In the genomic region with DNA sequence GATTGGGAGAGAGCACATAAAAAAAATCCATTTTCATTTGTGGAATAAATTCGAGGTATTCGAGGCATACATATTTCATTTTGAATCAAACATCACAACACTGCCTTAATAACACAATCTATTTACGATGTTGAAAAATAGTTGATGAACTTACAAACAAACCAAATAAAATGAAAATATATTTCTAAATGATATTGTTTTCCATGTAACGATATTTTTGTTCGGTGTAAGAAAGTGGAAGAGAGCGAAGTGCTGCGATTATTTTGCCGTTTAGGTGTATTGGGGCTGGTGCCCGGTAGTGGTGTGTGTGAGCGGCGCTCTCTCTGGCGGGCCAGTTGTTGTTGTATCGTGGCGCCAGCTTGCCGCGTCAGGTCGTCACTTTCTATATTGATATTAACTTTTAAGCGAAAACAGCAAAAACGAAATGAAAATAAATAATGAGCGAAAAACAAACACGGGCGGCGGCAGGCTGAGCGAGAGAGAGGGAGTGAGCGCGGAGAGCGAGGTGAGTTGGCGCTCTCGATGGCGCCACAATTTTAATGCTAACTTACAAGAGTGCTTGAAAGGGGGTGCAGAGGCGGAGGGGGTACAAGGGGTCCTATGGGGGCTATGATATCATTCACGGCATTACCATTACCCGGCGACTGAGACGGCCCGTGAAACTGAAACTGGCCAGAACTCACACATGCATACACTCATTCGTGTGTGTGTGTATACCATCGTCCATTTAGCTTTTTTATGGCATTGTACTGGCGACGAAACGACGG, we compare ENCODE assay signal across 1 fruit fly cellular context.
A peak's percentile ranks its signal among the peaks of the same experiment; 100 is the strongest.
TF ChIP-seq lines count a peak whose summit lies in the region.

No protein-coding gene starts in this region.

TF ChIP-seq in whole organism, embryonic, 481 proteins besides CTCF, POLR2A, EP300 and RAD21 (continued from another document and continues in another):
- TF ChIP-seq sc (optimal IDR thresholded peaks at IDR 0.05; lab: Kevin White, UChicago) = no peak
- peak; percentile 85 for TF ChIP-seq sc (GFP tag; optimal IDR thresholded peaks at IDR 0.05; lab: Kevin White, UChicago)
- peak; percentile 86 for TF ChIP-seq CG17568 (GFP tag; optimal IDR thresholded peaks at IDR 0.05; lab: Kevin White, UChicago)
- peak; percentile 89 for TF ChIP-seq CG12071 (GFP tag; optimal IDR thresholded peaks at IDR 0.05; lab: Kevin White, UChicago)
- TF ChIP-seq CG3281 (GFP tag; optimal IDR thresholded peaks at IDR 0.05; lab: Kevin White, UChicago) = peak; percentile 94
- TF ChIP-seq unc-4 (GFP tag; IDR thresholded peaks at IDR 0.05; lab: Robert Waterston, UW; ENCODE audit: partially characterized antibody) = no peak
- TF ChIP-seq Ssrp (tag; optimal IDR thresholded peaks at IDR 0.05; lab: Kevin White, UChicago) = peak; percentile 91
- TF ChIP-seq CG13123 (GFP tag; optimal IDR thresholded peaks at IDR 0.05; lab: Kevin White, UChicago) = peak; percentile 80
- peak; percentile 83 for TF ChIP-seq Abd-B (GFP tag; optimal IDR thresholded peaks at IDR 0.05; lab: Kevin White, UChicago)
- 0 out of 3 replicates have a peak, but pooled peaks have one; percentile 37 for TF ChIP-seq Opbp (GFP tag; IDR thresholded peaks at IDR 0.05; lab: Robert Waterston, UW; ENCODE audit: partially characterized antibody)
- TF ChIP-seq HLHmδ (GFP tag; optimal IDR thresholded peaks at IDR 0.05; lab: Kevin White, UChicago) = no peak
- TF ChIP-seq CG7271 (tag; optimal IDR thresholded peaks at IDR 0.05; lab: Kevin White, UChicago) = peak; percentile 48
- TF ChIP-seq bsh (GFP tag; optimal IDR thresholded peaks at IDR 0.05; lab: Kevin White, UChicago) = peak; percentile 81 to 96
- peak; percentile 99 for TF ChIP-seq sens (GFP tag; lab: Kevin White, UChicago)
- no peak for TF ChIP-seq nerfin-2 (GFP tag; IDR thresholded peaks at IDR 0.05; lab: Robert Waterston, UW; ENCODE audit: partially characterized antibody)
- TF ChIP-seq CG10543 (GFP tag; optimal IDR thresholded peaks at IDR 0.05; lab: Kevin White, UChicago) = peak; percentile 97
- TF ChIP-seq CHES-1-like (GFP tag; optimal IDR thresholded peaks at IDR 0.05; lab: Kevin White, UChicago) = peak; percentile 90
- TF ChIP-seq CG18262 (tag; optimal IDR thresholded peaks at IDR 0.05; lab: Kevin White, UChicago) = peak; percentile 97
- TF ChIP-seq Rfx (GFP tag; IDR thresholded peaks at IDR 0.05; lab: Robert Waterston, UW) = peak; percentile 91
- peak; percentile 83 for TF ChIP-seq sob (GFP tag; IDR thresholded peaks at IDR 0.05; lab: Robert Waterston, UW)
- TF ChIP-seq tna (GFP tag; IDR thresholded peaks at IDR 0.05; lab: Robert Waterston, UW; ENCODE audit: partially characterized antibody) = no peak
- TF ChIP-seq CG3726 (GFP tag; IDR thresholded peaks at IDR 0.05; lab: Robert Waterston, UW) = peak; percentile 82
- TF ChIP-seq sna (GFP tag; IDR thresholded peaks at IDR 0.05; lab: Robert Waterston, UW; ENCODE audit: partially characterized antibody) = no peak
- TF ChIP-seq gem (tag; optimal IDR thresholded peaks at IDR 0.05; lab: Kevin White, UChicago) = peak; percentile 98
- TF ChIP-seq al (GFP tag; IDR thresholded peaks at IDR 0.05; lab: Robert Waterston, UW) = peak; percentile 75
- TF ChIP-seq CG10267 (tag; optimal IDR thresholded peaks at IDR 0.05; lab: Kevin White, UChicago) = peak; percentile 89
- peak; percentile 86 for TF ChIP-seq CG5245 (GFP tag; optimal IDR thresholded peaks at IDR 0.05; lab: Kevin White, UChicago)
- TF ChIP-seq CG4424 (GFP tag; optimal IDR thresholded peaks at IDR 0.05; lab: Kevin White, UChicago) = peak; percentile 91
- peak; percentile 91 for TF ChIP-seq HmgZ (tag; optimal IDR thresholded peaks at IDR 0.05; lab: Kevin White, UChicago)
- peak; percentile 48 for TF ChIP-seq Sry-δ (GFP tag; optimal IDR thresholded peaks at IDR 0.05; lab: Kevin White, UChicago)
- peak; percentile 26; the same call in 1 of the 2 replicates for TF ChIP-seq hbn (GFP tag; IDR thresholded peaks at IDR 0.05; lab: Robert Waterston, UW; ENCODE audit: partially characterized antibody)
- TF ChIP-seq gsb-n (tag; optimal IDR thresholded peaks at IDR 0.05; lab: Kevin White, UChicago) = peak; percentile 90
- no peak for TF ChIP-seq Doc3 (GFP tag; IDR thresholded peaks at IDR 0.05; lab: Robert Waterston, UW; ENCODE audit: partially characterized antibody)
- peak; percentile 5 for TF ChIP-seq bigmax (GFP tag; optimal IDR thresholded peaks at IDR 0.05; lab: Kevin White, UChicago)
- no peak for TF ChIP-seq Kr (GFP tag; optimal IDR thresholded peaks at IDR 0.05; lab: Kevin White, UChicago)
- no peak for TF ChIP-seq D (optimal IDR thresholded peaks at IDR 0.05; lab: Kevin White, UChicago)
- TF ChIP-seq D (GFP tag; optimal IDR thresholded peaks at IDR 0.05; lab: Kevin White, UChicago) = peak; percentile 92
- TF ChIP-seq CG2116 (GFP tag; optimal IDR thresholded peaks at IDR 0.05; lab: Kevin White, UChicago) = peak; percentile 66
- peak; percentile 78 for TF ChIP-seq CG15514 (GFP tag; optimal IDR thresholded peaks at IDR 0.05; lab: Kevin White, UChicago)
- TF ChIP-seq CG12659 (GFP tag; optimal IDR thresholded peaks at IDR 0.05; lab: Kevin White, UChicago) = peak; percentile 95
- peak; percentile 55 for TF ChIP-seq Sry-β (GFP tag; optimal IDR thresholded peaks at IDR 0.05; lab: Kevin White, UChicago)
- TF ChIP-seq bbx (GFP tag; IDR thresholded peaks at IDR 0.05; lab: Robert Waterston, UW; ENCODE audit: partially characterized antibody) = peak; percentile 45
- TF ChIP-seq CG8478 (optimal IDR thresholded peaks at IDR 0.05; lab: Kevin White, UChicago) = no peak
- TF ChIP-seq CG8924 (tag; optimal IDR thresholded peaks at IDR 0.05; lab: Kevin White, UChicago) = peak; percentile 97
- no peak for TF ChIP-seq hkb (optimal IDR thresholded peaks at IDR 0.05; lab: Kevin White, UChicago)
- peak; percentile 91 for TF ChIP-seq hkb (GFP tag; IDR thresholded peaks at IDR 0.05; lab: Robert Waterston, UW)
- TF ChIP-seq CG4360 (GFP tag; IDR thresholded peaks at IDR 0.05; lab: Robert Waterston, UW) = peak; percentile 87
- peak; percentile 91 for TF ChIP-seq fu2 (GFP tag; optimal IDR thresholded peaks at IDR 0.05; lab: Kevin White, UChicago)
- TF ChIP-seq trh (GFP tag; optimal IDR thresholded peaks at IDR 0.05; lab: Kevin White, UChicago) = peak; percentile 58
- peak; percentile 91 for TF ChIP-seq Bteb2 (GFP tag; optimal IDR thresholded peaks at IDR 0.05; lab: Kevin White, UChicago)
- no peak for TF ChIP-seq Dp (GFP tag; optimal IDR thresholded peaks at IDR 0.05; lab: Kevin White, UChicago)
- peak; percentile 93 for TF ChIP-seq Hmr (GFP tag; optimal IDR thresholded peaks at IDR 0.05; lab: Kevin White, UChicago)
- TF ChIP-seq Fer2 (tag; optimal IDR thresholded peaks at IDR 0.05; lab: Kevin White, UChicago) = peak; percentile 78
- no peak for TF ChIP-seq fru (optimal IDR thresholded peaks at IDR 0.05; lab: Kevin White, UChicago)
- peak; percentile 86 for TF ChIP-seq shn (GFP tag; optimal IDR thresholded peaks at IDR 0.05; lab: Kevin White, UChicago)
- no peak for TF ChIP-seq inv (GFP tag; IDR thresholded peaks at IDR 0.05; lab: Robert Waterston, UW; ENCODE audit: partially characterized antibody)
- TF ChIP-seq grau (tag; optimal IDR thresholded peaks at IDR 0.05; lab: Kevin White, UChicago) = peak; percentile 95
- TF ChIP-seq seq (GFP tag; IDR thresholded peaks at IDR 0.05; lab: Robert Waterston, UW) = peak; percentile 81
- TF ChIP-seq CkIIα-i1 (GFP tag; IDR thresholded peaks at IDR 0.05; lab: Robert Waterston, UW) = peak; percentile 61; the same call in 1 of the 2 replicates
- peak; percentile 71 for TF ChIP-seq emc (GFP tag; optimal IDR thresholded peaks at IDR 0.05; lab: Kevin White, UChicago)
- TF ChIP-seq h (optimal IDR thresholded peaks at IDR 0.05; lab: Kevin White, UChicago) = no peak
- TF ChIP-seq CG11723 (GFP tag; optimal IDR thresholded peaks at IDR 0.05; lab: Kevin White, UChicago) = peak; percentile 88
- TF ChIP-seq Vsx1 (GFP tag; optimal IDR thresholded peaks at IDR 0.05; lab: Kevin White, UChicago) = peak; percentile 85
- peak; percentile 93 for TF ChIP-seq CG10209 (GFP tag; optimal IDR thresholded peaks at IDR 0.05; lab: Kevin White, UChicago)
- TF ChIP-seq CG7745 (tag; optimal IDR thresholded peaks at IDR 0.05; lab: Kevin White, UChicago) = no peak
- peak; percentile 96 for TF ChIP-seq lbe (GFP tag; optimal IDR thresholded peaks at IDR 0.05; lab: Kevin White, UChicago)
- TF ChIP-seq Nf-YB (GFP tag; optimal IDR thresholded peaks at IDR 0.05; lab: Kevin White, UChicago) = peak; percentile 83
- TF ChIP-seq CG13296 (GFP tag; optimal IDR thresholded peaks at IDR 0.05; lab: Kevin White, UChicago) = peak; percentile 89
- peak; percentile 56; the same call in 1 of the 2 replicates for TF ChIP-seq Bgb (GFP tag; IDR thresholded peaks at IDR 0.05; lab: Robert Waterston, UW; ENCODE audit: partially characterized antibody)
- peak; percentile 70 for TF ChIP-seq eyg (GFP tag; optimal IDR thresholded peaks at IDR 0.05; lab: Kevin White, UChicago)
- peak; percentile 85 for TF ChIP-seq CG3847 (GFP tag; IDR thresholded peaks at IDR 0.05; lab: Robert Waterston, UW)
- TF ChIP-seq CG18599 (GFP tag; optimal IDR thresholded peaks at IDR 0.05; lab: Kevin White, UChicago) = peak; percentile 96
- peak; percentile 93 for TF ChIP-seq nom (GFP tag; optimal IDR thresholded peaks at IDR 0.05; lab: Kevin White, UChicago)
- peak; percentile 70 for TF ChIP-seq NC2α (GFP tag; optimal IDR thresholded peaks at IDR 0.05; lab: Kevin White, UChicago)
- peak; percentile 64 for TF ChIP-seq CG34224 (GFP tag; IDR thresholded peaks at IDR 0.05; lab: Robert Waterston, UW; ENCODE audit: partially characterized antibody)
- peak; percentile 91 for TF ChIP-seq BtbVII (GFP tag; optimal IDR thresholded peaks at IDR 0.05; lab: Kevin White, UChicago)
- 0 out of 2 replicates have a peak, but pooled peaks have one; percentile 12 for TF ChIP-seq ro (GFP tag; IDR thresholded peaks at IDR 0.05; lab: Robert Waterston, UW)
- peak in 1 of 3 experiments; percentile 78 for TF ChIP-seq Stat92E (GFP tag; optimal IDR thresholded peaks at IDR 0.05; lab: Kevin White, UChicago)
- TF ChIP-seq CG6765 (GFP tag; optimal IDR thresholded peaks at IDR 0.05; lab: Kevin White, UChicago) = peak; percentile 84
- TF ChIP-seq Sox100B (GFP tag; optimal IDR thresholded peaks at IDR 0.05; lab: Kevin White, UChicago) = peak; percentile 93
- TF ChIP-seq CG10654 (GFP tag; optimal IDR thresholded peaks at IDR 0.05; lab: Kevin White, UChicago) = peak; percentile 89
- peak; percentile 95 for TF ChIP-seq gcm (GFP tag; optimal IDR thresholded peaks at IDR 0.05; lab: Kevin White, UChicago)
- TF ChIP-seq ind (GFP tag; optimal IDR thresholded peaks at IDR 0.05; lab: Kevin White, UChicago) = peak; percentile 94
- TF ChIP-seq Antp (GFP tag; optimal IDR thresholded peaks at IDR 0.05; lab: Kevin White, UChicago) = peak; percentile 87
- peak; percentile 97 for TF ChIP-seq unpg (GFP tag; optimal IDR thresholded peaks at IDR 0.05; lab: Kevin White, UChicago)
- TF ChIP-seq az2 (GFP tag; optimal IDR thresholded peaks at IDR 0.05; lab: Kevin White, UChicago) = peak; percentile 96
- peak; percentile 92 for TF ChIP-seq zfh2 (GFP tag; optimal IDR thresholded peaks at IDR 0.05; lab: Kevin White, UChicago)
- TF ChIP-seq so (GFP tag; IDR thresholded peaks at IDR 0.05; lab: Robert Waterston, UW) = peak; percentile 90
- peak; percentile 76 for TF ChIP-seq sima (GFP tag; optimal IDR thresholded peaks at IDR 0.05; lab: Kevin White, UChicago)
- TF ChIP-seq ATbp (GFP tag; optimal IDR thresholded peaks at IDR 0.05; lab: Kevin White, UChicago) = peak; percentile 93
- peak; percentile 94 for TF ChIP-seq fd96Cb (tag; optimal IDR thresholded peaks at IDR 0.05; lab: Kevin White, UChicago)
- TF ChIP-seq Usf (GFP tag; optimal IDR thresholded peaks at IDR 0.05; lab: Kevin White, UChicago) = peak; percentile 82
- TF ChIP-seq Sox102F (GFP tag; optimal IDR thresholded peaks at IDR 0.05; lab: Kevin White, UChicago) = peak; percentile 97
- TF ChIP-seq peb (GFP tag; IDR thresholded peaks at IDR 0.05; lab: Robert Waterston, UW) = peak; percentile 76
- no peak for TF ChIP-seq zen2 (GFP tag; IDR thresholded peaks at IDR 0.05; lab: Robert Waterston, UW; ENCODE audit: partially characterized antibody)
- TF ChIP-seq lilli (GFP tag; optimal IDR thresholded peaks at IDR 0.05; lab: Kevin White, UChicago) = peak; percentile 97
- TF ChIP-seq CG14710 (tag; optimal IDR thresholded peaks at IDR 0.05; lab: Kevin White, UChicago) = peak; percentile 91
- TF ChIP-seq toy (GFP tag; IDR thresholded peaks at IDR 0.05; lab: Robert Waterston, UW) = peak; percentile 67; the same call in 1 of the 2 replicates
- no peak for TF ChIP-seq br (optimal IDR thresholded peaks at IDR 0.05; lab: Kevin White, UChicago)
- TF ChIP-seq Blimp-1 (GFP tag; optimal IDR thresholded peaks at IDR 0.05; lab: Kevin White, UChicago) = peak; percentile 91
- TF ChIP-seq CG8388 (GFP tag; optimal IDR thresholded peaks at IDR 0.05; lab: Kevin White, UChicago) = peak; percentile 94
- TF ChIP-seq cad (GFP tag; optimal IDR thresholded peaks at IDR 0.05; lab: Kevin White, UChicago) = no peak
- TF ChIP-seq CG1602 (GFP tag; optimal IDR thresholded peaks at IDR 0.05; lab: Kevin White, UChicago) = peak; percentile 89
- TF ChIP-seq Dip3 (GFP tag; optimal IDR thresholded peaks at IDR 0.05; lab: Kevin White, UChicago) = peak; percentile 93
- TF ChIP-seq ara (GFP tag; IDR thresholded peaks at IDR 0.05; lab: Robert Waterston, UW) = peak; percentile 83
- peak; percentile 95 for TF ChIP-seq Hsf (GFP tag; optimal IDR thresholded peaks at IDR 0.05; lab: Kevin White, UChicago)
- TF ChIP-seq CG31224 (GFP tag; IDR thresholded peaks at IDR 0.05; lab: Robert Waterston, UW) = peak; percentile 80
- peak; percentile 65 for TF ChIP-seq CG7928 (GFP tag; optimal IDR thresholded peaks at IDR 0.05; lab: Kevin White, UChicago)
- no peak; the same call in 1 of the 2 replicates for TF ChIP-seq amos (GFP tag; IDR thresholded peaks at IDR 0.05; lab: Robert Waterston, UW; ENCODE audit: partially characterized antibody)
- TF ChIP-seq CG17328 (GFP tag; IDR thresholded peaks at IDR 0.05; lab: Robert Waterston, UW) = peak; percentile 79
- peak; percentile 57 for TF ChIP-seq repo (GFP tag; optimal IDR thresholded peaks at IDR 0.05; lab: Kevin White, UChicago)
- peak; percentile 96 for TF ChIP-seq org-1 (GFP tag; optimal IDR thresholded peaks at IDR 0.05; lab: Kevin White, UChicago)
- peak; percentile 88 for TF ChIP-seq sisA (GFP tag; IDR thresholded peaks at IDR 0.05; lab: Robert Waterston, UW)
- TF ChIP-seq CG32532 (GFP tag; IDR thresholded peaks at IDR 0.05; lab: Robert Waterston, UW) = peak; percentile 87
- TF ChIP-seq Oli (tag; optimal IDR thresholded peaks at IDR 0.05; lab: Kevin White, UChicago) = peak; percentile 95
- TF ChIP-seq CG11398 (GFP tag; optimal IDR thresholded peaks at IDR 0.05; lab: Kevin White, UChicago) = peak; percentile 84
- TF ChIP-seq Doc2 (GFP tag; IDR thresholded peaks at IDR 0.05; lab: Robert Waterston, UW) = peak; percentile 60; the same call in 1 of the 2 replicates
- TF ChIP-seq CG9215 (GFP tag; IDR thresholded peaks at IDR 0.05; lab: Robert Waterston, UW) = peak; percentile 81
- peak; percentile 72 for TF ChIP-seq CG4707 (GFP tag; optimal IDR thresholded peaks at IDR 0.05; lab: Kevin White, UChicago)
